Fruit fly (Drosophila melanogaster) whole organism, embryonic: Measurements from ENCODE around the gene CG32712.

Source experiments
- Bgb ChIP-seq: fragments of 200-800 bp; sonication (Bioruptor generic); IDR thresholded peaks from 2 replicates; pipeline ENCODE4 v1.3.6; 2022; ENCODE audit warnings: missing biosample characterization, missing genetic modification characterization; ENCODE audit not compliant: partially characterized antibody
- BtbVII ChIP-seq: fragments of 200-800 bp; sonication (Bioruptor generic); optimal IDR thresholded peaks from 3 replicates; lab custom pipeline; 2017; ENCODE audit warnings: missing biosample characterization, mild to moderate bottlenecking, missing genetic modification characterization
- CG11398 ChIP-seq: fragments of 200-800 bp; sonication (Bioruptor generic); optimal IDR thresholded peaks from 2 replicates; lab custom pipeline; 2016; ENCODE audit warnings: missing biosample characterization, missing genetic modification characterization
- CG14014 ChIP-seq: fragments of 200-800 bp; sonication (Bioruptor generic); IDR thresholded peaks from 2 replicates; pipeline ENCODE4 v1.3.6; 2022; ENCODE audit warnings: missing biosample characterization, missing genetic modification characterization
- CG14965 ChIP-seq: fragments of 200-800 bp; sonication (Bioruptor generic); optimal IDR thresholded peaks from 2 replicates; lab custom pipeline; 2016; ENCODE audit warnings: missing biosample characterization, missing genetic modification characterization, borderline replicate concordance
- CG17361 ChIP-seq: fragments of 200-800 bp; sonication (Bioruptor generic); IDR thresholded peaks from 3 replicates; pipeline ENCODE4 v1.3.6; 2022; ENCODE audit warnings: missing biosample characterization, missing genetic modification characterization
- CG17612 ChIP-seq: fragments of 200-800 bp; sonication (Bioruptor generic); IDR thresholded peaks from 2 replicates; pipeline ENCODE4 v1.3.6; 2022; ENCODE audit warnings: missing biosample characterization, missing genetic modification characterization
- CG18011 ChIP-seq: fragments of 200-800 bp; sonication (Bioruptor generic); optimal IDR thresholded peaks from 2 replicates; lab custom pipeline; 2017; ENCODE audit warnings: missing biosample characterization, missing genetic modification characterization, mild to moderate bottlenecking, moderate library complexity, missing genotype
- CG2202 ChIP-seq: fragments of 200-800 bp; sonication (Bioruptor generic); optimal IDR thresholded peaks from 2 replicates; lab custom pipeline; 2018; ENCODE audit warnings: missing biosample characterization, mild to moderate bottlenecking, missing genetic modification characterization
- CG6854 ChIP-seq: fragments of 200-800 bp; sonication (Bioruptor generic); optimal IDR thresholded peaks from 3 replicates; lab custom pipeline; 2017; ENCODE audit warnings: missing biosample characterization, mild to moderate bottlenecking, missing genetic modification characterization
- CG7928 ChIP-seq: fragments of 200-800 bp; sonication (Bioruptor generic); optimal IDR thresholded peaks from 2 replicates; lab custom pipeline; 2017; ENCODE audit warnings: missing biosample characterization, mild to moderate bottlenecking, missing genetic modification characterization
- CG8089 ChIP-seq: fragments of 200-800 bp; sonication (Bioruptor generic); optimal IDR thresholded peaks from 3 replicates; lab custom pipeline; 2016; ENCODE audit warnings: missing biosample characterization, missing genetic modification characterization
- CG8478 ChIP-seq: fragments of >200 bp; optimal IDR thresholded peaks from 2 replicates; lab custom pipeline; 2018
- CG9876 ChIP-seq: fragments of 200-800 bp; sonication (Bioruptor generic); optimal IDR thresholded peaks from 2 replicates; lab custom pipeline; 2016; ENCODE audit warnings: missing biosample characterization, missing genetic modification characterization
- CHES-1-like ChIP-seq: fragments of 200-800 bp; sonication (Bioruptor generic); optimal IDR thresholded peaks from 2 replicates; lab custom pipeline; 2016; ENCODE audit warnings: missing biosample characterization, missing genetic modification characterization
- Dref ChIP-seq: fragments of 200-800 bp; sonication (Bioruptor generic); IDR thresholded peaks from 2 replicates; pipeline ENCODE4 v1.3.6; 2022; ENCODE audit warnings: missing biosample characterization, missing genetic modification characterization
- Ets65A ChIP-seq: fragments of 200-800 bp; sonication (Bioruptor generic); peaks from one replicate; lab custom pipeline; 2016; ENCODE audit warnings: missing biosample characterization, missing genetic modification characterization
- Ets97D ChIP-seq: fragments of 200-800 bp; sonication (Bioruptor generic); optimal IDR thresholded peaks from 3 replicates; lab custom pipeline; 2016; ENCODE audit warnings: missing biosample characterization, missing genetic modification characterization
- H15 ChIP-seq: fragments of 200-800 bp; sonication (Bioruptor generic); IDR thresholded peaks from 3 replicates; pipeline ENCODE4 v1.3.6; 2022; ENCODE audit warnings: missing biosample characterization, missing genetic modification characterization
- Hr78 ChIP-seq, 2 experiments: fragments of 200-800 bp in 1 of 2; fragments of >200 bp in 1 of 2; sonication (Bioruptor generic) in 1 of 2; optimal IDR thresholded peaks; 2 replicates each; lab custom pipeline; 2017 to 2019; ENCODE audit warnings: missing biosample characterization in 2 of 2, missing genetic modification characterization in 2 of 2, mild to moderate bottlenecking in 1 of 2, moderate library complexity in 1 of 2
- Med ChIP-seq: fragments of 200-800 bp; sonication (Bioruptor generic); peaks from one replicate; lab custom pipeline; 2016; ENCODE audit warnings: missing biosample characterization, missing genetic modification characterization, mild to moderate bottlenecking, inconsistent platforms, moderate library complexity
- NK7.1 ChIP-seq: fragments of 200-800 bp; sonication (Bioruptor generic); optimal IDR thresholded peaks from 3 replicates; lab custom pipeline; 2016; ENCODE audit warnings: missing biosample characterization, missing genetic modification characterization
- Ptx1 ChIP-seq: fragments of 200-800 bp; sonication (Bioruptor generic); IDR thresholded peaks from 2 replicates; pipeline ENCODE4 v1.3.6; 2022; ENCODE audit warnings: missing biosample characterization, missing genetic modification characterization
- Spps ChIP-seq: fragments of 200-800 bp; sonication (Bioruptor generic); optimal IDR thresholded peaks from 2 replicates; lab custom pipeline; 2018; ENCODE audit warnings: missing biosample characterization, mild to moderate bottlenecking, missing genetic modification characterization
- Stat92E ChIP-seq, 3 experiments: fragments of >200 bp in 2 of 3; fragments of 200-800 bp in 1 of 3; sonication (Bioruptor generic) in 1 of 3; optimal IDR thresholded peaks; 2 replicates each; lab custom pipeline; 2017 to 2019; ENCODE audit warnings: missing biosample characterization in 3 of 3, missing genetic modification characterization in 3 of 3, mild to moderate bottlenecking in 1 of 3, moderate library complexity in 1 of 3
- Tbp ChIP-seq: fragments of >200 bp; optimal IDR thresholded peaks from 2 replicates; lab custom pipeline; 2018; ENCODE audit warnings: missing biosample characterization, missing genetic modification characterization
- ash1 ChIP-seq: fragments of 200-800 bp; sonication (Bioruptor generic); optimal IDR thresholded peaks from 2 replicates; lab custom pipeline; 2018; ENCODE audit warnings: missing biosample characterization, mild to moderate bottlenecking, missing genetic modification characterization
- bab2 ChIP-seq: fragments of 200-800 bp; sonication (Bioruptor generic); optimal IDR thresholded peaks from 2 replicates; lab custom pipeline; 2016; ENCODE audit warnings: missing biosample characterization, missing genetic modification characterization
- bsh ChIP-seq, 2 experiments: fragments of 200-800 bp; sonication (Bioruptor generic); optimal IDR thresholded peaks; 2 replicates each; lab custom pipeline; 2017 to 2018; ENCODE audit warnings: mild to moderate bottlenecking in 2 of 2, missing biosample characterization in 2 of 2, missing genetic modification characterization in 2 of 2, moderate library complexity in 1 of 2
- caup ChIP-seq: fragments of 200-800 bp; sonication (Bioruptor generic); optimal IDR thresholded peaks from 3 replicates; lab custom pipeline; 2017; ENCODE audit warnings: missing biosample characterization, mild to moderate bottlenecking, missing genetic modification characterization, moderate library complexity; ENCODE audit not compliant: severe bottlenecking
- corto ChIP-seq: fragments of 200-800 bp; sonication (Bioruptor generic); optimal IDR thresholded peaks from 2 replicates; lab custom pipeline; 2016; ENCODE audit warnings: missing biosample characterization, mild to moderate bottlenecking, missing genetic modification characterization, moderate library complexity
- croc ChIP-seq: fragments of 200-800 bp; sonication (Bioruptor generic); conservative IDR thresholded peaks from 3 replicates; pipeline ENCODE4 v1.3.6; 2022; ENCODE audit warnings: missing biosample characterization, missing genetic modification characterization
- ewg ChIP-seq: fragments of 200-800 bp; sonication (Bioruptor generic); optimal IDR thresholded peaks from 3 replicates; lab custom pipeline; 2017; ENCODE audit warnings: mild to moderate bottlenecking, missing biosample characterization, missing genetic modification reagents, missing genetic modification characterization
- gcm2 ChIP-seq: fragments of 200-800 bp; sonication (Bioruptor generic); optimal IDR thresholded peaks from 2 replicates; lab custom pipeline; 2016; ENCODE audit warnings: missing biosample characterization, missing genetic modification characterization
- gem ChIP-seq: fragments of 200-800 bp; sonication (Bioruptor generic); optimal IDR thresholded peaks from 2 replicates; lab custom pipeline; 2019; ENCODE audit warnings: missing biosample characterization, mild to moderate bottlenecking, missing genetic modification characterization, moderate library complexity
- hkb ChIP-seq, 2 experiments: fragments of 200-800 bp in 1 of 2; fragments of >200 bp in 1 of 2; sonication (Bioruptor generic) in 1 of 2; IDR thresholded peaks in 1 of 2; optimal IDR thresholded peaks in 1 of 2; 2 replicates each; pipeline versions ENCODE4 v1.3.6 to Lab custom; 2017 to 2022; ENCODE audit warnings: missing biosample characterization in 1 of 2, missing genetic modification characterization in 1 of 2
- ind ChIP-seq: fragments of 200-800 bp; sonication (Bioruptor generic); optimal IDR thresholded peaks from 3 replicates; lab custom pipeline; 2016; ENCODE audit warnings: missing biosample characterization, missing genetic modification characterization
- inv ChIP-seq: fragments of 200-800 bp; sonication (Bioruptor generic); IDR thresholded peaks from 2 replicates; pipeline ENCODE4 v1.3.6; 2022; ENCODE audit warnings: missing biosample characterization, missing genetic modification characterization; ENCODE audit not compliant: partially characterized antibody
- jing ChIP-seq: fragments of 200-800 bp; sonication (Bioruptor generic); optimal IDR thresholded peaks from 2 replicates; lab custom pipeline; 2018; ENCODE audit warnings: missing biosample characterization, mild to moderate bottlenecking, missing genetic modification characterization
- run ChIP-seq: fragments of 200-800 bp; sonication (Bioruptor generic); optimal IDR thresholded peaks from 3 replicates; lab custom pipeline; 2018; ENCODE audit warnings: missing biosample characterization, mild to moderate bottlenecking, missing genetic modification characterization
- salm ChIP-seq: fragments of 200-800 bp; sonication (Bioruptor generic); optimal IDR thresholded peaks from 2 replicates; lab custom pipeline; 2018; ENCODE audit warnings: missing biosample characterization, mild to moderate bottlenecking, missing genetic modification characterization
- tin ChIP-seq: fragments of 200-800 bp; sonication (Bioruptor generic); optimal IDR thresholded peaks from 3 replicates; lab custom pipeline; 2016; ENCODE audit warnings: missing biosample characterization, missing genetic modification characterization
- tup ChIP-seq: fragments of 200-800 bp; sonication (Bioruptor generic); optimal IDR thresholded peaks from 2 replicates; lab custom pipeline; 2016; ENCODE audit warnings: missing biosample characterization, mild to moderate bottlenecking, missing genetic modification characterization, moderate library complexity
- tx ChIP-seq: fragments of 200-800 bp; sonication (Bioruptor generic); optimal IDR thresholded peaks from 2 replicates; lab custom pipeline; 2016; ENCODE audit warnings: missing biosample characterization, missing genetic modification characterization
- vnd ChIP-seq: fragments of 200-800 bp; sonication (Bioruptor generic); IDR thresholded peaks from 3 replicates; pipeline ENCODE4 v1.3.6; 2022; ENCODE audit warnings: missing biosample characterization, missing genetic modification characterization; ENCODE audit not compliant: partially characterized antibody
- wdn ChIP-seq: fragments of 200-800 bp; sonication (Bioruptor generic); IDR thresholded peaks from 2 replicates; pipeline ENCODE4 v1.3.6; 2022; ENCODE audit warnings: missing biosample characterization, missing genetic modification characterization
- z ChIP-seq: fragments of 200-800 bp; sonication (Bioruptor generic); IDR thresholded peaks from 3 replicates; pipeline ENCODE4 v1.3.6; 2022; ENCODE audit warnings: missing biosample characterization, missing genetic modification characterization
- zen ChIP-seq: fragments of 200-800 bp; sonication (Bioruptor generic); optimal IDR thresholded peaks from 3 replicates; lab custom pipeline; 2018; ENCODE audit warnings: missing biosample characterization, mild to moderate bottlenecking, missing genetic modification characterization, moderate library complexity
- zfh1 ChIP-seq: fragments of 200-800 bp; sonication (Bioruptor generic); IDR thresholded peaks from 3 replicates; pipeline ENCODE4 v1.3.6; 2022; ENCODE audit warnings: missing biosample characterization, missing genetic modification characterization

Gene CG32712

dm6 chrX:8410349-8411240 lies 23.0 kb downstream of the CG32712 start (continued):
- TF ChIP-seq hkb (optimal IDR thresholded peaks at IDR 0.05; lab: Kevin White, UChicago) (no peak), hkb (GFP tag; IDR thresholded peaks at IDR 0.05; lab: Robert Waterston, UW) (no peak), tin (GFP tag; lab: Kevin White, UChicago) (no peak), Stat92E (GFP tag; optimal IDR thresholded peaks at IDR 0.05; lab: Kevin White, UChicago) (no peak), bab2 (GFP tag; lab: Kevin White, UChicago) (no peak), croc (GFP tag; lab: Robert Waterston, UW) (no peak), Ptx1 (GFP tag; lab: Robert Waterston, UW) (no peak), CG18011 (GFP tag; lab: Kevin White, UChicago) (no peak), jing (GFP tag; lab: Kevin White, UChicago) (no peak), salm (tag; lab: Kevin White, UChicago) (no peak), H15 (GFP tag; lab: Robert Waterston, UW) (no peak), run (tag; lab: Kevin White, UChicago) (no peak), CG8089 (GFP tag; lab: Kevin White, UChicago) (no peak), inv (GFP tag; lab: Robert Waterston, UW) (no peak), vnd (GFP tag; lab: Robert Waterston, UW) (no peak), Ets65A (GFP tag; lab: Kevin White, UChicago) (no peak), bsh (GFP tag; optimal IDR thresholded peaks at IDR 0.05; lab: Kevin White, UChicago) (no peak), CG9876 (GFP tag; lab: Kevin White, UChicago) (no peak), ind (GFP tag; lab: Kevin White, UChicago) (no peak), CG8478 (lab: Kevin White, UChicago) (no peak), CG14965 (GFP tag; lab: Kevin White, UChicago) (no peak), CG6854 (GFP tag; lab: Kevin White, UChicago) (no peak), caup (GFP tag; lab: Kevin White, UChicago) (no peak), CG11398 (GFP tag; lab: Kevin White, UChicago) (no peak), Dref (GFP tag; lab: Robert Waterston, UW) (no peak), zen (no peak), CG17612 (GFP tag; lab: Robert Waterston, UW) (no peak), tx (GFP tag; lab: Kevin White, UChicago) (no peak), zfh1 (GFP tag; lab: Robert Waterston, UW) (no peak), Hr78 (GFP tag; optimal IDR thresholded peaks at IDR 0.05; lab: Kevin White, UChicago) (no peak), Spps (no peak), CHES-1-like (no peak), CG14014 (GFP tag; lab: Robert Waterston, UW) (peak; percentile 63; the same call in 1 of the 2 replicates), BtbVII (GFP tag; lab: Kevin White, UChicago) (no peak), CG7928 (no peak), NK7.1 (GFP tag; lab: Kevin White, UChicago) (no peak), Med (peak; percentile 47), CG2202 (tag; lab: Kevin White, UChicago) (no peak), ewg (GFP tag; lab: Kevin White, UChicago) (peak; percentile 22), CG17361 (GFP tag; lab: Robert Waterston, UW) (no peak), Tbp (GFP tag; lab: Kevin White, UChicago) (no peak), gcm2 (GFP tag; lab: Kevin White, UChicago) (no peak), z (GFP tag; lab: Robert Waterston, UW) (no peak), Bgb (GFP tag; lab: Robert Waterston, UW) (no peak), ash1 (no peak), corto (GFP tag; lab: Kevin White, UChicago) (no peak), gem (tag; lab: Kevin White, UChicago) (no peak), wdn (GFP tag; lab: Robert Waterston, UW) (peak; percentile 7; the same call in 1 of the 2 replicates), tup (no peak), Ets97D (no peak)
